Fruit fly (Drosophila melanogaster) whole organism, embryonic: Measurements from ENCODE around the gene CG31223.
A peak's percentile ranks its signal among the peaks of the same experiment; 100 is the strongest.

Experiments
- Atf6 ChIP-seq: fragments of 200-800 bp; sonication (Bioruptor generic); IDR thresholded peaks from 2 replicates; pipeline ENCODE4 v1.3.6; 2022; ENCODE audit warnings: missing biosample characterization, missing genetic modification characterization
- Awh ChIP-seq: fragments of 200-800 bp; sonication (Bioruptor generic); IDR thresholded peaks from 2 replicates; pipeline ENCODE4, ENCODE4 v1.3.6; 2022; ENCODE audit warnings: missing biosample characterization, missing genetic modification characterization
- B-H1 ChIP-seq: fragments of 200-800 bp; sonication (Bioruptor generic); IDR thresholded peaks from 3 replicates; pipeline ENCODE4 v1.3.6; 2022; ENCODE audit warnings: missing biosample characterization, missing genetic modification characterization
- CG10543 ChIP-seq: fragments of 200-800 bp; sonication (Bioruptor generic); optimal IDR thresholded peaks from 3 replicates; lab custom pipeline; 2017; ENCODE audit warnings: missing biosample characterization, mild to moderate bottlenecking, missing genetic modification characterization, moderate library complexity
- CG11456 ChIP-seq: fragments of 200-800 bp; sonication (Bioruptor generic); IDR thresholded peaks from 3 replicates; pipeline ENCODE4 v1.3.6; 2022; ENCODE audit warnings: missing biosample characterization, missing genetic modification characterization
- CG12219 ChIP-seq: fragments of 200-800 bp; sonication (Bioruptor generic); optimal IDR thresholded peaks from 3 replicates; lab custom pipeline; 2018; ENCODE audit warnings: missing biosample characterization, mild to moderate bottlenecking, missing genetic modification characterization
- CG12659 ChIP-seq: fragments of 200-800 bp; sonication (Bioruptor generic); optimal IDR thresholded peaks from 3 replicates; lab custom pipeline; 2017; ENCODE audit warnings: mild to moderate bottlenecking, missing biosample characterization, missing genetic modification reagents, missing genetic modification characterization
- CG13624 ChIP-seq: fragments of 200-800 bp; sonication (Bioruptor generic); optimal IDR thresholded peaks from 2 replicates; lab custom pipeline; 2016; ENCODE audit warnings: missing biosample characterization, missing genetic modification characterization
- CG15073 ChIP-seq: fragments of 200-800 bp; sonication (Bioruptor generic); optimal IDR thresholded peaks from 2 replicates; lab custom pipeline; 2016; ENCODE audit warnings: missing biosample characterization, missing genetic modification characterization
- CG2199 ChIP-seq: fragments of 200-800 bp; sonication (Bioruptor generic); IDR thresholded peaks from 3 replicates; pipeline ENCODE4 v1.3.6; 2022; ENCODE audit warnings: missing biosample characterization, missing genetic modification characterization
- CG31388 ChIP-seq: fragments of 200-800 bp; sonication (Bioruptor generic); optimal IDR thresholded peaks from 2 replicates; lab custom pipeline; 2016; ENCODE audit warnings: missing biosample characterization, missing genetic modification characterization
- CG33557 ChIP-seq: fragments of 200-800 bp; sonication (Bioruptor generic); optimal IDR thresholded peaks from 2 replicates; lab custom pipeline; 2019; ENCODE audit warnings: missing biosample characterization, mild to moderate bottlenecking, missing genetic modification characterization, moderate library complexity
- CG3726 ChIP-seq: fragments of 200-800 bp; sonication (Bioruptor generic); IDR thresholded peaks from 3 replicates; pipeline ENCODE4, ENCODE4 v1.3.6; 2022; ENCODE audit warnings: missing biosample characterization, missing genetic modification characterization
- CG3847 ChIP-seq: fragments of 200-800 bp; sonication (Bioruptor generic); IDR thresholded peaks from 2 replicates; pipeline ENCODE4 v1.3.6; 2022; ENCODE audit warnings: missing biosample characterization, missing genetic modification characterization
- CG4360 ChIP-seq: fragments of 200-800 bp; sonication (Bioruptor generic); IDR thresholded peaks from 2 replicates; pipeline ENCODE4 v1.3.6; 2022; ENCODE audit warnings: missing biosample characterization, missing genetic modification characterization
- CG43689 ChIP-seq: fragments of 200-800 bp; sonication (Bioruptor generic); IDR thresholded peaks from 2 replicates; pipeline ENCODE4 v1.3.6; 2022; ENCODE audit warnings: missing biosample characterization, missing genetic modification characterization
- CG4707 ChIP-seq: fragments of 200-800 bp; sonication (Bioruptor generic); optimal IDR thresholded peaks from 2 replicates; lab custom pipeline; 2018; ENCODE audit warnings: missing biosample characterization, mild to moderate bottlenecking, missing genetic modification characterization, moderate library complexity
- CG6272 ChIP-seq: fragments of 200-800 bp; sonication (Bioruptor generic); IDR thresholded peaks from 2 replicates; pipeline ENCODE4 v1.3.6; 2022; ENCODE audit warnings: missing biosample characterization, missing genetic modification characterization
- CG7372 ChIP-seq: fragments of 200-800 bp; sonication (Bioruptor generic); IDR thresholded peaks from 2 replicates; pipeline ENCODE4 v1.3.6; 2022; ENCODE audit warnings: missing biosample characterization, missing genetic modification characterization
- CG7839 ChIP-seq: fragments of 200-800 bp; sonication (Bioruptor generic); optimal IDR thresholded peaks from 3 replicates; lab custom pipeline; 2018; ENCODE audit warnings: missing biosample characterization, mild to moderate bottlenecking, missing genetic modification characterization, moderate library complexity
- CG8359 ChIP-seq: fragments of 200-800 bp; sonication (Bioruptor generic); optimal IDR thresholded peaks from 2 replicates; lab custom pipeline; 2017; ENCODE audit warnings: missing biosample characterization, mild to moderate bottlenecking, missing genetic modification characterization, borderline replicate concordance
- CG9932 ChIP-seq: fragments of 200-800 bp; sonication (Bioruptor generic); IDR thresholded peaks from 2 replicates; pipeline ENCODE4 v1.3.6; 2022; ENCODE audit warnings: missing biosample characterization, missing genetic modification characterization
- D19A ChIP-seq: fragments of 200-800 bp; optimal IDR thresholded peaks from 3 replicates; lab custom pipeline; 2019; ENCODE audit warnings: missing biosample characterization, mild to moderate bottlenecking, missing genetic modification characterization, moderate library complexity
- Dll ChIP-seq: fragments of 200-800 bp; sonication (Bioruptor generic); IDR thresholded peaks from 4 replicates; pipeline ENCODE4 v1.3.6; 2022; ENCODE audit warnings: missing biosample characterization, missing genetic modification characterization; ENCODE audit not compliant: partially characterized antibody
- GATAe ChIP-seq: fragments of 200-800 bp; sonication (Bioruptor generic); conservative IDR thresholded peaks from 2 replicates; pipeline ENCODE4 v1.3.6; 2022; ENCODE audit warnings: missing biosample characterization, missing genetic modification characterization
- Hey ChIP-seq: fragments of 200-800 bp; sonication (Bioruptor generic); optimal IDR thresholded peaks from 3 replicates; lab custom pipeline; 2018; ENCODE audit warnings: missing biosample characterization, mild to moderate bottlenecking, missing genetic modification characterization
- Hr39 ChIP-seq: fragments of >200 bp; optimal IDR thresholded peaks from 2 replicates; lab custom pipeline; 2017
- Hr78 ChIP-seq, 2 experiments: fragments of 200-800 bp in 1 of 2; fragments of >200 bp in 1 of 2; sonication (Bioruptor generic) in 1 of 2; optimal IDR thresholded peaks; 2 replicates each; lab custom pipeline; 2017 to 2019; ENCODE audit warnings: missing biosample characterization in 2 of 2, missing genetic modification characterization in 2 of 2, mild to moderate bottlenecking in 1 of 2, moderate library complexity in 1 of 2
- Opbp ChIP-seq: fragments of 200-800 bp; sonication (Bioruptor generic); IDR thresholded peaks from 3 replicates; pipeline ENCODE4 v1.3.6; 2022; ENCODE audit warnings: missing biosample characterization, missing genetic modification characterization; ENCODE audit not compliant: partially characterized antibody
- Ravus ChIP-seq: fragments of 200-800 bp; sonication (Bioruptor generic); IDR thresholded peaks from 2 replicates; pipeline ENCODE4 v1.3.6; 2022; ENCODE audit warnings: missing biosample characterization, missing genetic modification characterization
- Ssrp ChIP-seq: fragments of 200-800 bp; sonication (Bioruptor generic); optimal IDR thresholded peaks from 2 replicates; lab custom pipeline; 2018; ENCODE audit warnings: missing biosample characterization, mild to moderate bottlenecking, missing genetic modification characterization, moderate library complexity
- Xbp1 ChIP-seq: fragments of 200-800 bp; sonication (Bioruptor generic); optimal IDR thresholded peaks from 3 replicates; lab custom pipeline; 2016; ENCODE audit warnings: missing biosample characterization, mild to moderate bottlenecking, missing genetic modification characterization
- Xrp1 ChIP-seq: fragments of 200-800 bp; sonication (Bioruptor generic); IDR thresholded peaks from 2 replicates; pipeline ENCODE4 v1.3.6; 2022; ENCODE audit warnings: missing biosample characterization, missing genetic modification characterization
- ap ChIP-seq: fragments of 200-800 bp; sonication (Bioruptor generic); IDR thresholded peaks from 2 replicates; pipeline ENCODE4 v1.3.6; 2022; ENCODE audit warnings: missing biosample characterization, missing genetic modification characterization
- ara ChIP-seq: fragments of 200-800 bp; sonication (Bioruptor generic); IDR thresholded peaks from 2 replicates; pipeline ENCODE4 v1.3.6; 2022; ENCODE audit warnings: missing biosample characterization, missing genetic modification characterization
- chif ChIP-seq, 2 experiments: fragments of 200-800 bp; sonication (Bioruptor generic); optimal IDR thresholded peaks; 3 replicates each; lab custom pipeline; 2016; ENCODE audit warnings: missing biosample characterization in 2 of 2, missing genetic modification characterization in 2 of 2
- dmrt11E ChIP-seq: fragments of 200-800 bp; sonication (Bioruptor generic); optimal IDR thresholded peaks from 3 replicates; lab custom pipeline; 2018; ENCODE audit warnings: missing biosample characterization, mild to moderate bottlenecking, missing genetic modification characterization, moderate library complexity
- esg ChIP-seq: fragments of 200-800 bp; sonication (Bioruptor generic); conservative IDR thresholded peaks from 2 replicates; pipeline ENCODE4 v1.3.6; 2022; ENCODE audit warnings: missing biosample characterization, missing genetic modification characterization
- exex ChIP-seq: fragments of 200-800 bp; sonication (Bioruptor generic); optimal IDR thresholded peaks from 4 replicates; lab custom pipeline; 2018; ENCODE audit warnings: missing biosample characterization, mild to moderate bottlenecking, missing genetic modification characterization, moderate library complexity
- fd3F ChIP-seq: fragments of 200-800 bp; sonication (Bioruptor generic); optimal IDR thresholded peaks from 2 replicates; lab custom pipeline; 2018; ENCODE audit warnings: missing biosample characterization, mild to moderate bottlenecking, missing genetic modification characterization, moderate library complexity
- inv ChIP-seq: fragments of 200-800 bp; sonication (Bioruptor generic); IDR thresholded peaks from 2 replicates; pipeline ENCODE4 v1.3.6; 2022; ENCODE audit warnings: missing biosample characterization, missing genetic modification characterization; ENCODE audit not compliant: partially characterized antibody
- lilli ChIP-seq: fragments of 200-800 bp; sonication (Bioruptor generic); optimal IDR thresholded peaks from 3 replicates; lab custom pipeline; 2016; ENCODE audit warnings: missing biosample characterization, missing genetic modification characterization
- lmd ChIP-seq: fragments of 200-800 bp; sonication (Bioruptor generic); IDR thresholded peaks from 2 replicates; pipeline ENCODE4 v1.3.6; 2022; ENCODE audit warnings: missing biosample characterization, missing genetic modification characterization
- pzg ChIP-seq: fragments of 200-800 bp; sonication (Bioruptor generic); optimal IDR thresholded peaks from 3 replicates; lab custom pipeline; 2018; ENCODE audit warnings: missing biosample characterization, mild to moderate bottlenecking, missing genetic modification characterization, moderate library complexity
- slbo ChIP-seq: fragments of 200-800 bp; sonication (Bioruptor generic); IDR thresholded peaks from 2 replicates; pipeline ENCODE4 v1.3.6; 2022; ENCODE audit warnings: missing biosample characterization, missing genetic modification characterization
- tin ChIP-seq: fragments of 200-800 bp; sonication (Bioruptor generic); optimal IDR thresholded peaks from 3 replicates; lab custom pipeline; 2016; ENCODE audit warnings: missing biosample characterization, missing genetic modification characterization
- tup ChIP-seq: fragments of 200-800 bp; sonication (Bioruptor generic); optimal IDR thresholded peaks from 2 replicates; lab custom pipeline; 2016; ENCODE audit warnings: missing biosample characterization, mild to moderate bottlenecking, missing genetic modification characterization, moderate library complexity
- unpg ChIP-seq: fragments of 200-800 bp; sonication (Bioruptor generic); optimal IDR thresholded peaks from 3 replicates; lab custom pipeline; 2018; ENCODE audit warnings: missing biosample characterization, mild to moderate bottlenecking, missing genetic modification characterization, moderate library complexity
- usp ChIP-seq: fragments of >200 bp; optimal IDR thresholded peaks from 2 replicates; lab custom pipeline; 2017; ENCODE audit warnings: missing biosample characterization, missing genetic modification characterization
- vnd ChIP-seq: fragments of 200-800 bp; sonication (Bioruptor generic); IDR thresholded peaks from 3 replicates; pipeline ENCODE4 v1.3.6; 2022; ENCODE audit warnings: missing biosample characterization, missing genetic modification characterization; ENCODE audit not compliant: partially characterized antibody

Gene CG31223

dm6 chr3R:20850395-20851039 lies 19.6 kb downstream of the CG31223 start, which contains the start of gene RpS30 (continued):
- peak; percentile 33 for TF ChIP-seq CG13624 (GFP tag; lab: Kevin White, UChicago)
- TF ChIP-seq pzg (GFP tag; lab: Kevin White, UChicago), result peak; percentile 99
- TF ChIP-seq CG33557, result peak; percentile 21
- TF ChIP-seq fd3F, result no peak
- no peak for TF ChIP-seq CG43689
- TF ChIP-seq GATAe (GFP tag; lab: Robert Waterston, UW), result no peak
- no peak; the same call in 1 of the 2 replicates for TF ChIP-seq lmd (GFP tag; lab: Robert Waterston, UW)
- TF ChIP-seq B-H1 (GFP tag; lab: Robert Waterston, UW), result no peak
- TF ChIP-seq CG15073 (GFP tag; lab: Kevin White, UChicago), result no peak
- peak; percentile 49 for TF ChIP-seq slbo
- TF ChIP-seq Xbp1 (GFP tag; lab: Kevin White, UChicago), result peak; percentile 49
- TF ChIP-seq D19A (tag; lab: Kevin White, UChicago), result peak; percentile 7
- peak; percentile 56 for TF ChIP-seq lilli (GFP tag; lab: Kevin White, UChicago)
- peak in 1 of 2 experiments; percentile 20 for TF ChIP-seq chif (GFP tag; optimal IDR thresholded peaks at IDR 0.05; lab: Kevin White, UChicago)
- TF ChIP-seq esg (GFP tag; lab: Robert Waterston, UW), result no peak
- TF ChIP-seq CG3847 (GFP tag; lab: Robert Waterston, UW), result peak; percentile 71
- TF ChIP-seq vnd, result peak; percentile 94
- TF ChIP-seq CG3726 (GFP tag; lab: Robert Waterston, UW), result no peak
- no peak for TF ChIP-seq CG2199
- TF ChIP-seq usp (GFP tag; lab: Kevin White, UChicago), result no peak
- TF ChIP-seq Dll, result peak; percentile 95
- TF ChIP-seq Awh (GFP tag; lab: Robert Waterston, UW), result no peak
- no peak for TF ChIP-seq Xrp1
- no peak for TF ChIP-seq Hr39 (lab: Kevin White, UChicago)
- no peak for TF ChIP-seq CG10543
- no peak; the same call in 2 of the 3 replicates for TF ChIP-seq CG11456 (GFP tag; lab: Robert Waterston, UW)
- peak; percentile 91 for TF ChIP-seq CG12659
- TF ChIP-seq Ravus (GFP tag; lab: Robert Waterston, UW), result no peak
- TF ChIP-seq inv (GFP tag; lab: Robert Waterston, UW), result peak; percentile 96
- no peak for TF ChIP-seq tup (GFP tag; lab: Kevin White, UChicago)
- TF ChIP-seq CG9932, result peak; percentile 70; the same call in 1 of the 2 replicates
- TF ChIP-seq Opbp (GFP tag; lab: Robert Waterston, UW), result peak; percentile 98
- TF ChIP-seq exex, result peak; percentile 1
- TF ChIP-seq Ssrp (tag; lab: Kevin White, UChicago), result no peak
- no peak for TF ChIP-seq CG8359 (GFP tag; lab: Kevin White, UChicago)
- TF ChIP-seq Hey, result peak; percentile 69
- no peak for TF ChIP-seq CG7372
- TF ChIP-seq unpg (GFP tag; lab: Kevin White, UChicago), result no peak
- no peak for TF ChIP-seq tin (GFP tag; lab: Kevin White, UChicago)
- peak; percentile 48 for TF ChIP-seq dmrt11E
- TF ChIP-seq CG6272 (GFP tag; lab: Robert Waterston, UW), result no peak
- no peak for TF ChIP-seq ap (GFP tag; lab: Robert Waterston, UW)
- no peak for TF ChIP-seq Hr78 (GFP tag; optimal IDR thresholded peaks at IDR 0.05; lab: Kevin White, UChicago)
- no peak for TF ChIP-seq CG12219
- peak; percentile 22 for TF ChIP-seq CG7839 (tag; lab: Kevin White, UChicago)
- TF ChIP-seq Atf6, result no peak
- no peak for TF ChIP-seq CG4707 (GFP tag; lab: Kevin White, UChicago)
- no peak for TF ChIP-seq ara (GFP tag; lab: Robert Waterston, UW)
- no peak for TF ChIP-seq CG4360 (GFP tag; lab: Robert Waterston, UW)
- TF ChIP-seq CG31388, result no peak
